Fruit fly (Drosophila melanogaster): ENCODE data around the gene IA-2.

The IA-2 gene

DNA sequence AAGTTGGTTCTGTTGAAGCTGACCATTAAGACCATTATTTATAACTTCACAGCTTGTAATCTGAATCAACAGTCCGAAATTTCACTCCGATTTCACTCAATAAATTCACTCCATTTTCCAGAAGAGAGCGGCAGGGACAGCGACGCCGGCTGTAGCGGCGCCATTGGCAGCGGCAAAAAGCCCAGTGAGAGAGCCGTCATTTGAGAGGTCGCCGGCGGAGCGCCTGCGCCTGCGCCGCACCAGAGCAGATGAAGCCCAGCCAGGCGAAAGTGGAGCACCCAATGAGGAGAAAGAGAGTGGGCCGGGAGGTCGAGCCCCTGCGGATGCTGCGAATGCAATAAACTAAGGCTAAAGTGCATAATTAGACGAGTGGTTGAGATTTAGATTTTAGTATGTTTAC, 34.8 kb upstream of the IA-2 start:
- TF ChIP-seq Rel (GFP tag; optimal IDR thresholded peaks at IDR 0.05) (no peak), Rel (tag; optimal IDR thresholded peaks at IDR 0.05) (no peak), Hnf4 (GFP tag; optimal IDR thresholded peaks at IDR 0.05) (no peak), tai (GFP tag; optimal IDR thresholded peaks at IDR 0.05) (no peak), CG9705 (GFP tag; optimal IDR thresholded peaks at IDR 0.05) (no peak), GATAd (GFP tag; optimal IDR thresholded peaks at IDR 0.05) (no peak)

DNA sequence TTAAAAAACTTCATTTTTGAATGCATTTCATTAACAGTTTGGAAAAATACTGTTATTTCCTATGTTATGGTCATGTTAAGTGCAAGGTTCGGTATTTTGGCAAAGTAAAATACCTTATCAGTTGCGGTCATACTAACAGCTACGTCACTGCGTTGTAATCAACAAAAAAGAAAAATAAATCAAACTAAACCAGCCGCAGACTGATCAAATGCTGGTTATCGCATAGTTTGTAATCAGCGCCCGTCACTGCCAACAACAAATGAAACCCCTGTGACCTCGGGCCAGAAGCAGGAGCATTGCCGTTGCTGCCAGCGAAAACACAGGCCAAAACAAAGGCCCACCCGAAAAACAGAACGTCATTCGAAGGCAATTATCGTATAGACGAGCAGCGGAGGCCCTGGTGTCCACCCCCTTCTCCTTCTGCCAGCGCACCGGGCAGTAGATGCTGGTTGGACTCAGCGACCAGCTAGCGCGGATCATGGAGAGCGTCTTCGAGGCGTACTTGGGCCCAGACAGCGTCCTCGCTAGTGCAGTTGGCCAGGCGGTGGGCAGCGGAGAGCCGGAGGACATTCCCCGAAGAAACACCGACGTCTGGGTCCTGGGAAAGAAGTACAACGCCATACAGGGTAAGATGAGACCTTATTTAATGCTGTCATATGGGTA, 33.1 kb upstream of the IA-2 start, which contains the start of gene Atg4a:
Gene Atg4a, plus strand, starts transcription at position 110 of the 663 bp plus-strand sequence.
- TF ChIP-seq Vsx2 (GFP tag; optimal IDR thresholded peaks at IDR 0.05; ENCODE audit: partially characterized antibody), result no peak
- no peak for TF ChIP-seq GATAd (GFP tag; optimal IDR thresholded peaks at IDR 0.05)
- no peak for TF ChIP-seq dsf (GFP tag; optimal IDR thresholded peaks at IDR 0.05; ENCODE audit: borderline replicate concordance)
- TF ChIP-seq Abd-B (GFP tag; optimal IDR thresholded peaks at IDR 0.05), result no peak
- TF ChIP-seq lola (GFP tag; optimal IDR thresholded peaks at IDR 0.05), result no peak
- TF ChIP-seq ey (GFP tag; optimal IDR thresholded peaks at IDR 0.05), result no peak
- no peak for TF ChIP-seq Jra (GFP tag; optimal IDR thresholded peaks at IDR 0.05)
- no peak for TF ChIP-seq OdsH (GFP tag; optimal IDR thresholded peaks at IDR 0.05)
- TF ChIP-seq Dfd (GFP tag; optimal IDR thresholded peaks at IDR 0.05), result no peak
- TF ChIP-seq brk (GFP tag; optimal IDR thresholded peaks at IDR 0.05), result no peak
- TF ChIP-seq psq (GFP tag; optimal IDR thresholded peaks at IDR 0.05), result no peak
- TF ChIP-seq sv (GFP tag; optimal IDR thresholded peaks at IDR 0.05), result no peak
- TF ChIP-seq Hnf4 (GFP tag; optimal IDR thresholded peaks at IDR 0.05), result no peak
- no peak for TF ChIP-seq rgr (GFP tag; optimal IDR thresholded peaks at IDR 0.05)
- no peak for TF ChIP-seq N (GFP tag; optimal IDR thresholded peaks at IDR 0.05)
- no peak for TF ChIP-seq Hr83 (GFP tag; optimal IDR thresholded peaks at IDR 0.05; ENCODE audit: poor library complexity, severe bottlenecking)
- TF ChIP-seq usp (GFP tag; optimal IDR thresholded peaks at IDR 0.05), result no peak
- TF ChIP-seq CG32264 (GFP tag; optimal IDR thresholded peaks at IDR 0.05), result no peak
- TF ChIP-seq tai (GFP tag; optimal IDR thresholded peaks at IDR 0.05), result no peak
- no peak for TF ChIP-seq Dif (GFP tag; optimal IDR thresholded peaks at IDR 0.05; ENCODE audit: partially characterized antibody)

DNA sequence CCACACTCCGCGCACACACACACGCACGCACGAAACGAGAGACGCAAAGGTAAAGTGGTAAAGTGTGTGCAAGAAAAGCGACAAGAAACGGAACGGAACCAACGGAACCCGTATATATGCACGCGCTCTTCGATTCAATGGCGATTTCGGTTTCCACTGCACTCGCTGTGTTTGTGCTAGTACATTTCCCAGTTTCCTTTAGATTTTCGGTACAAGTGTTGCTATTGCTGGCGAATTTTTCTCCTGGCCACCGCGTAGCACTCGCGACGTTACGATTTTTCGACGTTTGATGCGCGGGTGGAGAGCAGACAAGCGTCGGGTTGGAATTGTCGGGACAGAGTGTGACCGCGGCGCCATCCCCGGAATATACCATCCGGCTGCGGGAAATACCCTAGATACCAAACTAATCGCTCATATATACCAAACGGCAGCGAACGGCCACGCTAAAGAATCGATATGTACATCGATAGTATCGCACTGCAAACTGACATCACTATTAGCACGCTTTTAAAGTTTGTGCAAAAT, 29.7 kb upstream of the IA-2 start, which contains the start of the genes S and ast:
Gene S, minus strand, starts transcription at position 347 of the 525 bp plus-strand sequence.
Gene ast, plus strand, starts transcription at position 480 of the 525 bp plus-strand sequence.
- TF ChIP-seq tai (GFP tag; optimal IDR thresholded peaks at IDR 0.05) (no peak), Sp1 (GFP tag; optimal IDR thresholded peaks at IDR 0.05) (peak; percentile 61), HLH106 (tag; optimal IDR thresholded peaks at IDR 0.05) (peak; percentile 19), CrebA (GFP tag; optimal IDR thresholded peaks at IDR 0.05; ENCODE audit: borderline replicate concordance) (no peak), jim (GFP tag; optimal IDR thresholded peaks at IDR 0.05) (no peak), dmrt93B (GFP tag; optimal IDR thresholded peaks at IDR 0.05) (no peak), OdsH (GFP tag; optimal IDR thresholded peaks at IDR 0.05) (peak; percentile 18), psq (GFP tag; optimal IDR thresholded peaks at IDR 0.05) (peak; percentile 79), foxo (GFP tag; optimal IDR thresholded peaks at IDR 0.05) (peak in 1 of 2 experiments; percentile 28), usp (GFP tag; optimal IDR thresholded peaks at IDR 0.05) (no peak), Dif (GFP tag; optimal IDR thresholded peaks at IDR 0.05; ENCODE audit: partially characterized antibody) (peak; percentile 28), Hr83 (GFP tag; optimal IDR thresholded peaks at IDR 0.05; ENCODE audit: poor library complexity, severe bottlenecking) (peak; percentile 68), dl (GFP tag; optimal IDR thresholded peaks at IDR 0.05; ENCODE audit: insufficient read depth in 1 of 2, partially characterized antibody in 2 of 2) (no peak), Hnf4 (GFP tag; optimal IDR thresholded peaks at IDR 0.05) (no peak), br (GFP tag; optimal IDR thresholded peaks at IDR 0.05) (no peak), Hr78 (GFP tag; optimal IDR thresholded peaks at IDR 0.05) (no peak), Jra (GFP tag; optimal IDR thresholded peaks at IDR 0.05) (no peak), lola (GFP tag; optimal IDR thresholded peaks at IDR 0.05) (no peak), Dfd (GFP tag; optimal IDR thresholded peaks at IDR 0.05) (no peak), Rel (GFP tag; optimal IDR thresholded peaks at IDR 0.05) (no peak), Rel (tag; optimal IDR thresholded peaks at IDR 0.05) (peak; percentile 89), Abd-B (GFP tag; optimal IDR thresholded peaks at IDR 0.05) (no peak), N (GFP tag; optimal IDR thresholded peaks at IDR 0.05) (no peak), pan (optimal IDR thresholded peaks at IDR 0.05) (no peak), fru (GFP tag; optimal IDR thresholded peaks at IDR 0.05) (peak; percentile 6), rgr (GFP tag; optimal IDR thresholded peaks at IDR 0.05) (peak; percentile 43), h (GFP tag; optimal IDR thresholded peaks at IDR 0.05) (no peak)
